In genomic region chrIII:11286069-11286468, ce11 we compare ENCODE assay signal across 1 worm cellular context.
A peak's percentile ranks its signal among the peaks of the same experiment; 100 is the strongest.
TF ChIP-seq lines count a peak whose summit lies in the region.

No protein-coding gene starts in this region.

TF ChIP-seq in whole organism, L1 larva, 84 proteins besides CTCF, POLR2A, EP300 and RAD21 (continued from another document):
- TF ChIP-seq ces-1 (GFP tag; optimal IDR thresholded peaks at IDR 0.05; lab: Kevin White, UChicago): no peak
- peak; percentile 60 for TF ChIP-seq nhr-90 (tag; optimal IDR thresholded peaks at IDR 0.05; lab: Kevin White, UChicago; ENCODE audit: poor library complexity)
- TF ChIP-seq isw-1 (GFP tag; IDR thresholded peaks at IDR 0.05; lab: Robert Waterston, UW): peak; percentile 41
- no peak for TF ChIP-seq unc-30 (tag; optimal IDR thresholded peaks at IDR 0.05; lab: Kevin White, UChicago)
- TF ChIP-seq nhr-19 (GFP tag; conservative IDR thresholded peaks at IDR 0.05; lab: Robert Waterston, UW): peak; percentile 25
- TF ChIP-seq egl-13 (tag; optimal IDR thresholded peaks at IDR 0.05; lab: Kevin White, UChicago): peak; percentile 48
- no peak for TF ChIP-seq sox-4 (tag; optimal IDR thresholded peaks at IDR 0.05; lab: Kevin White, UChicago)
- peak; percentile 89 to 92 for TF ChIP-seq lin-35 (GFP tag; optimal IDR thresholded peaks at IDR 0.05; lab: Kevin White, UChicago)
- no peak for TF ChIP-seq lin-39 (tag; optimal IDR thresholded peaks at IDR 0.05; lab: Kevin White, UChicago)
- no peak for TF ChIP-seq nhr-77 (tag; optimal IDR thresholded peaks at IDR 0.05; lab: Kevin White, UChicago)
- peak; percentile 1 for TF ChIP-seq C04F5.9 (tag; optimal IDR thresholded peaks at IDR 0.05; lab: Kevin White, UChicago)
- TF ChIP-seq nhr-84 (tag; optimal IDR thresholded peaks at IDR 0.05; lab: Kevin White, UChicago): no peak
- no peak for TF ChIP-seq pag-3 (tag; optimal IDR thresholded peaks at IDR 0.05; lab: Kevin White, UChicago; ENCODE audit: borderline replicate concordance, insufficient read depth)
- TF ChIP-seq elt-3 (tag; optimal IDR thresholded peaks at IDR 0.05; lab: Kevin White, UChicago): no peak
- no peak for TF ChIP-seq elt-2 (tag; optimal IDR thresholded peaks at IDR 0.05; lab: Kevin White, UChicago)
- no peak for TF ChIP-seq nhr-20 (tag; optimal IDR thresholded peaks at IDR 0.05; lab: Kevin White, UChicago)
- no peak for TF ChIP-seq Y116A8C.19 (tag; optimal IDR thresholded peaks at IDR 0.05; lab: Kevin White, UChicago; ENCODE audit: borderline replicate concordance)
- no peak for TF ChIP-seq swsn-7 (tag; optimal IDR thresholded peaks at IDR 0.05; lab: Kevin White, UChicago)
- no peak for TF ChIP-seq hlh-4 (tag; optimal IDR thresholded peaks at IDR 0.05; lab: Kevin White, UChicago)
- peak; percentile 88 for TF ChIP-seq ceh-90 (tag; optimal IDR thresholded peaks at IDR 0.05; lab: Kevin White, UChicago)
- peak; percentile 62 to 90 for TF ChIP-seq efl-1 (optimal IDR thresholded peaks at IDR 0.05; lab: Kevin White, UChicago)
- peak; percentile 91 to 98 for TF ChIP-seq efl-1 (GFP tag; optimal IDR thresholded peaks at IDR 0.05 in 1 of 2; lab: Kevin White, UChicago)
- TF ChIP-seq hlh-17 (GFP tag; optimal IDR thresholded peaks at IDR 0.05; lab: Kevin White, UChicago; ENCODE audit: borderline replicate concordance): no peak
- no peak for TF ChIP-seq ceh-63 (GFP tag; optimal IDR thresholded peaks at IDR 0.05; lab: Kevin White, UChicago)
- TF ChIP-seq ceh-82 (tag; optimal IDR thresholded peaks at IDR 0.05; lab: Kevin White, UChicago): peak in 1 of 3 experiments; percentile 53
- TF ChIP-seq mep-1 (tag; optimal IDR thresholded peaks at IDR 0.05; lab: Kevin White, UChicago): peak; percentile 18
- TF ChIP-seq zip-4 (GFP tag; optimal IDR thresholded peaks at IDR 0.05; lab: Kevin White, UChicago): no peak
- no peak for TF ChIP-seq sptf-1 (tag; optimal IDR thresholded peaks at IDR 0.05; lab: Kevin White, UChicago)
- peak; percentile 19; the same call in 1 of the 2 replicates for TF ChIP-seq mab-9 (GFP tag; IDR thresholded peaks at IDR 0.05; lab: Robert Waterston, UW)
- TF ChIP-seq grh-1 (GFP tag; IDR thresholded peaks at IDR 0.05; lab: Robert Waterston, UW): no peak; the same call in 1 of the 2 replicates
- no peak for TF ChIP-seq efl-3 (GFP tag; optimal IDR thresholded peaks at IDR 0.05; lab: Kevin White, UChicago)
- no peak for TF ChIP-seq rnt-1 (tag; optimal IDR thresholded peaks at IDR 0.05; lab: Kevin White, UChicago)
- TF ChIP-seq jun-1 (tag; optimal IDR thresholded peaks at IDR 0.05; lab: Kevin White, UChicago): no peak
- TF ChIP-seq nhr-28 (tag; optimal IDR thresholded peaks at IDR 0.05; lab: Kevin White, UChicago): no peak
- peak; percentile 57 for TF ChIP-seq dsc-1 (tag; optimal IDR thresholded peaks at IDR 0.05; lab: Kevin White, UChicago)
- no peak for TF ChIP-seq blmp-1 (tag; optimal IDR thresholded peaks at IDR 0.05; lab: Kevin White, UChicago)
- TF ChIP-seq skn-1 (tag; optimal IDR thresholded peaks at IDR 0.05; lab: Kevin White, UChicago): no peak
- TF ChIP-seq fos-1 (tag; optimal IDR thresholded peaks at IDR 0.05; lab: Kevin White, UChicago): no peak
- TF ChIP-seq ets-5 (GFP tag; IDR thresholded peaks at IDR 0.05; lab: Robert Waterston, UW): no peak
- TF ChIP-seq sup-37 (GFP tag; optimal IDR thresholded peaks at IDR 0.05; lab: Kevin White, UChicago): no peak
- no peak for TF ChIP-seq nhr-71 (tag; optimal IDR thresholded peaks at IDR 0.05; lab: Kevin White, UChicago)
- TF ChIP-seq egl-27 (tag; optimal IDR thresholded peaks at IDR 0.05; lab: Kevin White, UChicago): no peak
- no peak for TF ChIP-seq unc-62 (GFP tag; optimal IDR thresholded peaks at IDR 0.05; lab: Kevin White, UChicago)
- TF ChIP-seq lin-13 (GFP tag; optimal IDR thresholded peaks at IDR 0.05; lab: Kevin White, UChicago): no peak
- TF ChIP-seq lir-3 (tag; optimal IDR thresholded peaks at IDR 0.05; lab: Kevin White, UChicago; ENCODE audit: poor library complexity): no peak
- TF ChIP-seq ceh-88 (GFP tag; IDR thresholded peaks at IDR 0.05; lab: Robert Waterston, UW): no peak
- TF ChIP-seq aly-2 (tag; optimal IDR thresholded peaks at IDR 0.05; lab: Kevin White, UChicago): no peak
- no peak for TF ChIP-seq ceh-8 (GFP tag; optimal IDR thresholded peaks at IDR 0.05; lab: Kevin White, UChicago)
- TF ChIP-seq unc-130 (tag; optimal IDR thresholded peaks at IDR 0.05; lab: Kevin White, UChicago): no peak
- no peak for TF ChIP-seq alr-1 (tag; optimal IDR thresholded peaks at IDR 0.05; lab: Kevin White, UChicago; ENCODE audit: borderline replicate concordance)
- no peak for TF ChIP-seq hpl-2 (GFP tag; optimal IDR thresholded peaks at IDR 0.05; lab: Kevin White, UChicago)
- TF ChIP-seq C34B4.2 (tag; optimal IDR thresholded peaks at IDR 0.05; lab: Kevin White, UChicago): no peak
- TF ChIP-seq tbx-2 (tag; optimal IDR thresholded peaks at IDR 0.05; lab: Kevin White, UChicago): peak; percentile 70
- peak; percentile 86 for TF ChIP-seq nhr-85 (tag; lab: Kevin White, UChicago)
- TF ChIP-seq F16B12.6 (tag; optimal IDR thresholded peaks at IDR 0.05; lab: Kevin White, UChicago): peak; percentile 22
- peak; percentile 65 for TF ChIP-seq unc-98 (GFP tag; IDR thresholded peaks at IDR 0.05; lab: Robert Waterston, UW)
- no peak for TF ChIP-seq pqm-1 (tag; optimal IDR thresholded peaks at IDR 0.05; lab: Kevin White, UChicago)
- TF ChIP-seq ztf-11 (tag; optimal IDR thresholded peaks at IDR 0.05; lab: Kevin White, UChicago): peak in 1 of 2 experiments; percentile 67
- no peak for TF ChIP-seq nhr-237 (tag; optimal IDR thresholded peaks at IDR 0.05; lab: Kevin White, UChicago)
- no peak for TF ChIP-seq nhr-11 (tag; optimal IDR thresholded peaks at IDR 0.05; lab: Kevin White, UChicago)
- peak; percentile 13 for TF ChIP-seq fkh-8 (tag; optimal IDR thresholded peaks at IDR 0.05; lab: Kevin White, UChicago)
- TF ChIP-seq lsy-2 (tag; optimal IDR thresholded peaks at IDR 0.05; lab: Kevin White, UChicago): peak; percentile 50 to 54
- no peak for TF ChIP-seq mdl-1 (tag; optimal IDR thresholded peaks at IDR 0.05; lab: Kevin White, UChicago)
- peak; percentile 68 for TF ChIP-seq irx-1 (tag; optimal IDR thresholded peaks at IDR 0.05; lab: Kevin White, UChicago)
- TF ChIP-seq fkh-10 (GFP tag; optimal IDR thresholded peaks at IDR 0.05; lab: Kevin White, UChicago): no peak
- peak; percentile 64 for TF ChIP-seq fkh-4 (tag; optimal IDR thresholded peaks at IDR 0.05; lab: Kevin White, UChicago; ENCODE audit: borderline replicate concordance)
